Fruit fly (Drosophila melanogaster) whole organism, wandering third instar larva: ENCODE results near the gene kon.

Experiments
- CG32264 ChIP-seq: fragments of 200-800 bp; sonication (Bioruptor generic); optimal IDR thresholded peaks from 2 replicates; lab custom pipeline; 2016; ENCODE audit warnings: missing biosample characterization, missing genetic modification characterization
- CG9705 ChIP-seq: fragments of 200-800 bp; sonication (Bioruptor generic); optimal IDR thresholded peaks from 2 replicates; lab custom pipeline; 2018; ENCODE audit warnings: missing biosample characterization, mild to moderate bottlenecking, missing genetic modification characterization
- CrebA ChIP-seq: fragments of 200-800 bp; sonication (Bioruptor generic); optimal IDR thresholded peaks from 2 replicates; lab custom pipeline; 2016; ENCODE audit warnings: missing biosample characterization, mild to moderate bottlenecking, missing genetic modification characterization, borderline replicate concordance
- Dfd ChIP-seq: fragments of >200 bp; optimal IDR thresholded peaks from 2 replicates; lab custom pipeline; 2017; ENCODE audit warnings: missing biosample characterization, missing genetic modification characterization
- Dif ChIP-seq: fragments of 200-275, 200-300 bp; sonication (Bioruptor generic); optimal IDR thresholded peaks from 2 replicates; lab custom pipeline; 2018; ENCODE audit warnings: missing biosample characterization, missing genetic modification characterization; ENCODE audit not compliant: partially characterized antibody
- GATAd ChIP-seq: sonication (Bioruptor generic); optimal IDR thresholded peaks from 2 replicates; lab custom pipeline; 2016; ENCODE audit warnings: missing biosample characterization, missing genetic modification characterization
- HLH106 ChIP-seq: fragments of 200-800 bp; optimal IDR thresholded peaks from 3 replicates; lab custom pipeline; 2019; ENCODE audit warnings: missing biosample characterization, mild to moderate bottlenecking, missing genetic modification characterization, moderate library complexity
- Hnf4 ChIP-seq: fragments of 200-800 bp; sonication (Bioruptor generic); optimal IDR thresholded peaks from 2 replicates; lab custom pipeline; 2016; ENCODE audit warnings: missing biosample characterization, mild to moderate bottlenecking, missing genetic modification characterization
- Hr78 ChIP-seq: fragments of >200 bp; optimal IDR thresholded peaks from 2 replicates; lab custom pipeline; 2017; ENCODE audit warnings: missing biosample characterization, missing genetic modification characterization
- Hr83 ChIP-seq: fragments of 200-300 bp; sonication (Bioruptor generic); optimal IDR thresholded peaks from 2 replicates; lab custom pipeline; 2016; ENCODE audit warnings: missing biosample characterization, mild to moderate bottlenecking, missing genetic modification characterization, moderate library complexity; ENCODE audit not compliant: poor library complexity, severe bottlenecking
- Mio ChIP-seq: sonication (Bioruptor generic); optimal IDR thresholded peaks from 2 replicates; lab custom pipeline; 2016; ENCODE audit warnings: missing biosample characterization, missing genetic modification characterization
- N ChIP-seq: fragments of >200 bp; optimal IDR thresholded peaks from 2 replicates; lab custom pipeline; 2018; ENCODE audit warnings: missing biosample characterization, missing external identifiers, missing genetic modification characterization
- OdsH ChIP-seq: fragments of 200-800 bp; sonication (Bioruptor generic); optimal IDR thresholded peaks from 2 replicates; lab custom pipeline; 2016; ENCODE audit warnings: missing biosample characterization, mild to moderate bottlenecking, missing genetic modification characterization
- Rel ChIP-seq, 2 experiments: fragments of 200-800 bp; sonication (Bioruptor generic) in 1 of 2; optimal IDR thresholded peaks; 2 replicates in 1 of 2; 3 replicates in 1 of 2; lab custom pipeline; 2016 to 2019; ENCODE audit warnings: mild to moderate bottlenecking in 2 of 2, missing biosample characterization in 2 of 2, missing genetic modification characterization in 2 of 2, moderate library complexity in 1 of 2
- Sp1 ChIP-seq: fragments of 200-800 bp; sonication (Bioruptor generic); optimal IDR thresholded peaks from 3 replicates; lab custom pipeline; 2019; ENCODE audit warnings: missing biosample characterization, mild to moderate bottlenecking, missing genetic modification characterization, moderate library complexity
- Vsx2 ChIP-seq: fragments of 200-300, 225-300 bp; sonication (Bioruptor generic); optimal IDR thresholded peaks from 2 replicates; lab custom pipeline; 2018; ENCODE audit warnings: missing biosample characterization, missing genetic modification characterization; ENCODE audit not compliant: partially characterized antibody
- br ChIP-seq: fragments of 200-800 bp; sonication (Bioruptor generic); optimal IDR thresholded peaks from 2 replicates; lab custom pipeline; 2016; ENCODE audit warnings: missing biosample characterization, missing genetic modification characterization
- brk ChIP-seq: fragments of 200-800 bp; sonication (Bioruptor generic); optimal IDR thresholded peaks from 2 replicates; lab custom pipeline; 2016; ENCODE audit warnings: missing biosample characterization, mild to moderate bottlenecking, missing genetic modification characterization
- dl ChIP-seq, 2 experiments: fragments of 175-275, 200-275 bp in 1 of 2; fragments of 200-275 bp in 1 of 2; sonication (Bioruptor generic); optimal IDR thresholded peaks; lab custom pipeline; 2018; ENCODE audit warnings: mild to moderate bottlenecking in 2 of 2, missing biosample characterization in 2 of 2, missing genetic modification characterization in 2 of 2, moderate library complexity in 2 of 2; ENCODE audit not compliant: partially characterized antibody in 2 of 2, insufficient read depth in 1 of 2
- dmrt93B ChIP-seq: fragments of 200-800 bp; sonication (Bioruptor generic); optimal IDR thresholded peaks from 2 replicates; lab custom pipeline; 2018; ENCODE audit warnings: missing biosample characterization, mild to moderate bottlenecking, missing genetic modification characterization
- dsf ChIP-seq: sonication (Bioruptor generic); optimal IDR thresholded peaks from 2 replicates; lab custom pipeline; 2016; ENCODE audit warnings: missing biosample characterization, missing genetic modification characterization, borderline replicate concordance
- ey ChIP-seq: fragments of 200-800 bp; sonication (Bioruptor generic); optimal IDR thresholded peaks from 2 replicates; lab custom pipeline; 2016; ENCODE audit warnings: missing biosample characterization, missing genetic modification characterization
- foxo ChIP-seq, 2 experiments: fragments of 200-800 bp; sonication (Bioruptor generic); optimal IDR thresholded peaks; 2 replicates in 1 of 2; 3 replicates in 1 of 2; lab custom pipeline; 2016 to 2017; ENCODE audit warnings: missing biosample characterization in 2 of 2, missing genetic modification characterization in 2 of 2
- fru ChIP-seq: fragments of 200-800 bp; sonication (Bioruptor generic); optimal IDR thresholded peaks from 3 replicates; lab custom pipeline; 2016; ENCODE audit warnings: missing biosample characterization, mild to moderate bottlenecking, missing genetic modification characterization
- h ChIP-seq: fragments of 200-800 bp; sonication (Bioruptor generic); optimal IDR thresholded peaks from 3 replicates; lab custom pipeline; 2016; ENCODE audit warnings: missing biosample characterization, mild to moderate bottlenecking, missing genetic modification characterization
- jim ChIP-seq: fragments of 175-275, 200-325 bp; sonication (Bioruptor generic); optimal IDR thresholded peaks from 2 replicates; lab custom pipeline; 2016; ENCODE audit warnings: missing biosample characterization, mild to moderate bottlenecking, missing genetic modification characterization
- pan ChIP-seq: fragments of >200 bp; optimal IDR thresholded peaks from 2 replicates; lab custom pipeline; 2017
- psq ChIP-seq: fragments of 200-800 bp; sonication (Bioruptor generic); optimal IDR thresholded peaks from 3 replicates; lab custom pipeline; 2017; ENCODE audit warnings: missing biosample characterization, mild to moderate bottlenecking, missing genetic modification characterization, moderate library complexity
- rgr ChIP-seq: fragments of 200-800 bp; sonication (Bioruptor generic); optimal IDR thresholded peaks from 3 replicates; lab custom pipeline; 2016; ENCODE audit warnings: missing biosample characterization, mild to moderate bottlenecking, missing genetic modification characterization
- sage ChIP-seq: fragments of 200-800 bp; sonication (Bioruptor generic); optimal IDR thresholded peaks from 2 replicates; lab custom pipeline; 2016; ENCODE audit warnings: missing biosample characterization, mild to moderate bottlenecking, missing genetic modification characterization
- sv ChIP-seq: fragments of 200-800 bp; sonication (Bioruptor generic); optimal IDR thresholded peaks from 3 replicates; lab custom pipeline; 2016; ENCODE audit warnings: missing biosample characterization, missing genetic modification characterization
- tai ChIP-seq: sonication (Bioruptor generic); optimal IDR thresholded peaks from 2 replicates; lab custom pipeline; 2016; ENCODE audit warnings: missing biosample characterization, missing genetic modification characterization
- woc ChIP-seq: sonication (Bioruptor generic); optimal IDR thresholded peaks from 2 replicates; lab custom pipeline; 2016; ENCODE audit warnings: missing biosample characterization, mild to moderate bottlenecking, missing genetic modification characterization

The kon gene

DNA sequence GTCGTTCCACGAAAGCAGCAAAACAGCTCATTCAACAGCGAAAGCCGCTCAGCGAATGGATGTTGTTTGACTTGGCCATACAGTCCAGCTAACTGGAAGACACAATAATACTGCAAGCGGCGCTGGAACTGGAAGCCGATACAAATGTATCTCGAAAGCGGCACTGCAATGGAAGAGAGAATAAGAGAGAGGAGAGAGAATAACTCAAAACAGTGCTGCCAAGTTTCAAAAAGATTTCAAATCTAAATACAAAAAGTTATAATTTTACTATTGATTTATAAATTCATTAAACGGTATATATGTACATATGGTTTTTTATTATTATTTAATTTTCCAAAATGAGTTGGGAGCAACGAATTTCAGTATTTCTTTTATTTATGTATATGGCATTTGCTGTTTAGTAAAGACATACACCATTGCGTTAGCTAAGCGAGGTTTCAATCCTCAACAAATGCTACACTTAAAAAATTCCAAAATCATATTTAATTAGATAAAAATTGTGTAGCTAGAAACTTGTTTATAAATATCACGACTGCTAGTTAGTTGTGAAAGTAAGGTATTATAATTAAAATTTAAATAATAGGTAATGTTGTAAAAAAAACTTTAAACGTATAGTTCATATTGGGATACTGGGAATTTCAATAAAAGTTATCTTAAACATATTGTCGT lies 19.3 kb downstream of the kon start, which contains the start of gene CG10283:
CG10283 (minus strand) TSS at position 132 of the 669 bp plus-strand sequence.
- TF ChIP-seq h, result peak; percentile 12
- no peak for TF ChIP-seq CG9705 (GFP tag; lab: Kevin White, UChicago)
- peak; percentile 21 for TF ChIP-seq Sp1 (GFP tag; lab: Kevin White, UChicago)
- no peak for TF ChIP-seq ey (GFP tag; lab: Kevin White, UChicago)
- TF ChIP-seq Vsx2 (GFP tag; lab: Kevin White, UChicago), result no peak
- no peak for TF ChIP-seq Rel (GFP tag; optimal IDR thresholded peaks at IDR 0.05; lab: Kevin White, UChicago)
- TF ChIP-seq Rel (tag; optimal IDR thresholded peaks at IDR 0.05; lab: Kevin White, UChicago), result no peak
- TF ChIP-seq rgr (GFP tag; lab: Kevin White, UChicago), result no peak
- TF ChIP-seq CrebA (GFP tag; lab: Kevin White, UChicago), result no peak
- TF ChIP-seq tai, result no peak
- TF ChIP-seq Dif (GFP tag; lab: Kevin White, UChicago), result peak; percentile 74
- no peak for TF ChIP-seq dsf (GFP tag; lab: Kevin White, UChicago)
- TF ChIP-seq foxo (GFP tag; optimal IDR thresholded peaks at IDR 0.05; lab: Kevin White, UChicago), result peak in 1 of 2 experiments; percentile 24
- no peak for TF ChIP-seq br (GFP tag; lab: Kevin White, UChicago)
- TF ChIP-seq dl (GFP tag; optimal IDR thresholded peaks at IDR 0.05; lab: Kevin White, UChicago; ENCODE audit: insufficient read depth in 1 of 2, partially characterized antibody in 2 of 2), result peak; percentile 36 to 38
- no peak for TF ChIP-seq Mio (GFP tag; lab: Kevin White, UChicago)
- no peak for TF ChIP-seq sage (GFP tag; lab: Kevin White, UChicago)
- peak; percentile 85 for TF ChIP-seq Hr83 (GFP tag; lab: Kevin White, UChicago)
- peak; percentile 4 for TF ChIP-seq OdsH
- TF ChIP-seq sv (GFP tag; lab: Kevin White, UChicago), result peak; percentile 12
- TF ChIP-seq Hr78 (GFP tag; lab: Kevin White, UChicago), result no peak
- TF ChIP-seq HLH106 (tag; lab: Kevin White, UChicago), result peak; percentile 57
- TF ChIP-seq brk (GFP tag; lab: Kevin White, UChicago), result no peak
- peak; percentile 5 for TF ChIP-seq psq (GFP tag; lab: Kevin White, UChicago)
- no peak for TF ChIP-seq N (GFP tag; lab: Kevin White, UChicago)
- TF ChIP-seq pan (lab: Kevin White, UChicago), result no peak
- no peak for TF ChIP-seq jim
- TF ChIP-seq woc (GFP tag; lab: Kevin White, UChicago), result peak; percentile 30
- TF ChIP-seq CG32264, result no peak
- TF ChIP-seq, all 38 proteins: peak for 11

DNA sequence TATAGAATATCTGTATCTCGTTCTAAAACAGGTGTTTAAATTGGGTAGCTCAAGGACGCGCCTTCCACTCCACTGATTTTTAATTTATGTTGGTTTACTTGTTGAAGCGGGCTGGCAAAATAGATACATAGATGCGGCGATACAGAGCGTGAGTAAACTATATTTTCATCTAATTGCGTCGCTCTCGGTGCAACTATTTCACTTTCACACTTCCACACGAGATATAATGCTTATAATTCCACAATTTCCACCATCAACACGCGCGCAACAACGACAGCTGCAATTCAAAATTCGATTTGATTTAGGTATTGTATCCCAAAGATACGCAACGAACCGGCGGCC lies 19.8 kb downstream of the kon start:
- TF ChIP-seq Hr83 (GFP tag; lab: Kevin White, UChicago), result no peak
- peak; percentile 35 for TF ChIP-seq tai

DNA sequence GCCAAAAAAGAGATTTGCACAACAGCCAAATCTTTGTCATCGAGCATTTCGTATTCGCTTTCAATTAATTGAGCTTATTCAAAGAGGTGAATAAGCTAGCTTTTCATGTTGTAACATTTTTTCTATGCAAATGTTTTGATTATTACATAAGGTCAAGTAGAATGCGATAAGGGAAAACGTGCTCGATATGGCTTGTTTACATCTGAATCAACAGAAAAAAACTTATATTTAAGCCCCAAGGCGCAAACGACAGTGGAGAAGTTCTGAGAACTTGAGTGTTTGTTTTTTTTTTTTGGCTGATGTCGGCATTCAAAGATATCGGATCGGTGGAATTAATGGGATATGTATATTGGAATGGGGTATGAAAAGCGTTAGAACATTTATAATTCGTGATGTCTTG lies 20.8 kb downstream of the kon start:
- TF ChIP-seq dsf (GFP tag; lab: Kevin White, UChicago) (no peak), GATAd (GFP tag; lab: Kevin White, UChicago) (no peak), Dfd (GFP tag; lab: Kevin White, UChicago) (no peak), Hr83 (GFP tag; lab: Kevin White, UChicago) (no peak), OdsH (no peak), rgr (GFP tag; lab: Kevin White, UChicago) (no peak), Dif (GFP tag; lab: Kevin White, UChicago) (no peak), br (GFP tag; lab: Kevin White, UChicago) (no peak), Hnf4 (no peak), h (no peak), dmrt93B (GFP tag; lab: Kevin White, UChicago) (no peak), dl (GFP tag; optimal IDR thresholded peaks at IDR 0.05; lab: Kevin White, UChicago; ENCODE audit: insufficient read depth in 1 of 2, partially characterized antibody in 2 of 2) (no peak)

DNA sequence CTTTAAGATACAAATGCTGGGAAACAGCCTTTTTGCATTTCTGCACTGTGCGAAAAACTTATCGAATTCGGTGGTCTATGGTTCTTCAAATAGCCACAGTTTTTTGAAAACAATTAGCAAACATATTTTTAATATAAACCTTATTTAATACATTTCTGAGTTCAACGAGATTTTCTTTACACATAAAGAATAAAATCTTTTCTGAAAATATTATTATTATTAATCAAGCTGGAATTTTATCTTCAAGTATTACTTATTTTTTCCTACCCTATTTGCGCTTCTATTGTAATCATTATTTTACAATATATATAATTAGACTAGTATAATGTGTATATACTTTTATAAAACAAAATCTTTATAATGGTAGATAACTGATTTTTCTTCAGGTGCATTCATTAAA lies 21.6 kb downstream of the kon start:
- TF ChIP-seq Sp1 (GFP tag; lab: Kevin White, UChicago), result peak; percentile 29
- no peak for TF ChIP-seq br (GFP tag; lab: Kevin White, UChicago)
- peak; percentile 8 for TF ChIP-seq fru
